Worm (Caenorhabditis elegans) whole organism, mixed stage, embryonic: ENCODE results near the gene T22D1.3.

ENCODE experiments used
- M03D4.4 ChIP-seq: sonication (generic microtip); optimal IDR thresholded peaks from 2 replicates; lab custom pipeline; 2017; ENCODE audit warnings: mild to moderate bottlenecking, missing genetic modification characterization, missing compliant biosample characterization
- blmp-1 ChIP-seq: fragments of 150-350 bp; optimal IDR thresholded peaks from 2 replicates; lab custom pipeline; 2014; ENCODE audit warnings: missing biosample characterization, missing genetic modification characterization
- elt-3 ChIP-seq: fragments of 150-350 bp; optimal IDR thresholded peaks from 2 replicates; lab custom pipeline; 2014; ENCODE audit warnings: missing biosample characterization, missing genetic modification characterization
- nhr-237 ChIP-seq: fragments of 150-350 bp; optimal IDR thresholded peaks from 2 replicates; lab custom pipeline; 2014; ENCODE audit warnings: missing biosample characterization, missing genetic modification characterization
- nhr-76 ChIP-seq: sonication (generic microtip); optimal IDR thresholded peaks from 2 replicates; lab custom pipeline; 2017; ENCODE audit warnings: missing biosample characterization, missing genetic modification characterization
- pha-4 ChIP-seq: fragments of 150-350 bp; optimal IDR thresholded peaks from 2 replicates; lab custom pipeline; 2018; ENCODE audit warnings: missing biosample characterization, missing genetic modification reagents, missing genetic modification characterization
- tbx-8 ChIP-seq: fragments of 200-800 bp; sonication (Bioruptor generic); optimal IDR thresholded peaks from 2 replicates; lab custom pipeline; 2018; ENCODE audit warnings: mild to moderate bottlenecking, missing genetic modification characterization, moderate library complexity, missing compliant biosample characterization
- unc-62 ChIP-seq: fragments of 150-350 bp; optimal IDR thresholded peaks from 2 replicates; lab custom pipeline; 2014; ENCODE audit warnings: missing biosample characterization, missing genetic modification reagents, missing genetic modification characterization
- ztf-11 ChIP-seq: fragments of 150-350 bp; optimal IDR thresholded peaks from 2 replicates; lab custom pipeline; 2014; ENCODE audit warnings: missing biosample characterization, missing genetic modification characterization

- TF ChIP-seq pha-4: no peak
- TF ChIP-seq blmp-1 (tag; lab: Kevin White, UChicago): no peak
- TF ChIP-seq elt-3 (tag; lab: Kevin White, UChicago): no peak
- TF ChIP-seq unc-62 (GFP tag; lab: Kevin White, UChicago): no peak
- no peak for TF ChIP-seq tbx-8 (GFP tag; lab: Kevin White, UChicago)
- no peak for TF ChIP-seq ztf-11 (tag; lab: Kevin White, UChicago)
- TF ChIP-seq nhr-237 (tag; lab: Kevin White, UChicago): no peak
- no peak for TF ChIP-seq M03D4.4
- no peak for TF ChIP-seq nhr-76 (tag; lab: Kevin White, UChicago)
These were observed 24.2 kb downstream of the T22D1.3 start, which contains the start of gene npr-12 for ce11 chrIV:6937548-6937947.
